Fruit fly (Drosophila melanogaster) whole organism, embryonic: ENCODE data around the gene CG4133.
A peak's percentile ranks its signal among the peaks of the same experiment; 100 is the strongest.

Source experiments
- Adf1 ChIP-seq: fragments of 200-800 bp; sonication (Bioruptor generic); IDR thresholded peaks from 2 replicates; pipeline ENCODE4 v1.3.6; 2022; ENCODE audit warnings: missing biosample characterization, missing genetic modification characterization
- CG11456 ChIP-seq: fragments of 200-800 bp; sonication (Bioruptor generic); IDR thresholded peaks from 3 replicates; pipeline ENCODE4 v1.3.6; 2022; ENCODE audit warnings: missing biosample characterization, missing genetic modification characterization
- CG11504 ChIP-seq: fragments of 200-800 bp; sonication (Bioruptor generic); optimal IDR thresholded peaks from 3 replicates; lab custom pipeline; 2019; ENCODE audit warnings: missing biosample characterization, mild to moderate bottlenecking, missing genetic modification characterization, moderate library complexity
- CG13296 ChIP-seq: fragments of 200-800 bp; sonication (Bioruptor generic); optimal IDR thresholded peaks from 3 replicates; lab custom pipeline; 2018; ENCODE audit warnings: missing biosample characterization, mild to moderate bottlenecking, missing genetic modification characterization
- CG14710 ChIP-seq: fragments of 200-800 bp; sonication (Bioruptor generic); optimal IDR thresholded peaks from 3 replicates; lab custom pipeline; 2019; ENCODE audit warnings: missing biosample characterization, mild to moderate bottlenecking, missing genetic modification characterization, moderate library complexity
- CG15696 ChIP-seq: fragments of 200-800 bp; sonication (Bioruptor generic); optimal IDR thresholded peaks from 2 replicates; lab custom pipeline; 2019; ENCODE audit warnings: missing biosample characterization, mild to moderate bottlenecking, missing genetic modification characterization, moderate library complexity
- CG1602 ChIP-seq: fragments of 200-800 bp; sonication (Bioruptor generic); optimal IDR thresholded peaks from 3 replicates; lab custom pipeline; 2016; ENCODE audit warnings: missing biosample characterization, missing genetic modification characterization
- CG1647 ChIP-seq: fragments of 200-800 bp; sonication (Bioruptor generic); optimal IDR thresholded peaks from 3 replicates; lab custom pipeline; 2016; ENCODE audit warnings: missing biosample characterization, missing genetic modification characterization
- CG17186 ChIP-seq: fragments of 200-800 bp; sonication (Bioruptor generic); optimal IDR thresholded peaks from 3 replicates; lab custom pipeline; 2017; ENCODE audit warnings: missing biosample characterization, missing genetic modification reagents, missing genetic modification characterization
- CG31224 ChIP-seq: fragments of 200-800 bp; sonication (Bioruptor generic); IDR thresholded peaks from 2 replicates; pipeline ENCODE4 v1.3.6; 2022; ENCODE audit warnings: missing biosample characterization, missing genetic modification characterization
- CG33557 ChIP-seq: fragments of 200-800 bp; sonication (Bioruptor generic); optimal IDR thresholded peaks from 2 replicates; lab custom pipeline; 2019; ENCODE audit warnings: missing biosample characterization, mild to moderate bottlenecking, missing genetic modification characterization, moderate library complexity
- CG4282 ChIP-seq: fragments of 200-800 bp; sonication (Bioruptor generic); optimal IDR thresholded peaks from 2 replicates; lab custom pipeline; 2016; ENCODE audit warnings: missing biosample characterization, missing genetic modification characterization
- CG4360 ChIP-seq: fragments of 200-800 bp; sonication (Bioruptor generic); IDR thresholded peaks from 2 replicates; pipeline ENCODE4 v1.3.6; 2022; ENCODE audit warnings: missing biosample characterization, missing genetic modification characterization
- CG6689 ChIP-seq: fragments of 200-800 bp; sonication (Bioruptor generic); IDR thresholded peaks from 2 replicates; pipeline ENCODE4 v1.3.6; 2022; ENCODE audit warnings: missing biosample characterization, missing genetic modification characterization
- CG7357 ChIP-seq: fragments of 200-800 bp; sonication (Bioruptor generic); IDR thresholded peaks from 3 replicates; pipeline ENCODE4 v1.3.6; 2022; ENCODE audit warnings: missing biosample characterization, missing genetic modification characterization
- CG8388 ChIP-seq: fragments of 200-800 bp; sonication (Bioruptor generic); optimal IDR thresholded peaks from 2 replicates; lab custom pipeline; 2019; ENCODE audit warnings: missing biosample characterization, mild to moderate bottlenecking, missing genetic modification characterization, moderate library complexity
- CG8924 ChIP-seq: fragments of 200-800 bp; optimal IDR thresholded peaks from 3 replicates; lab custom pipeline; 2019; ENCODE audit warnings: missing biosample characterization, mild to moderate bottlenecking, missing genetic modification characterization, moderate library complexity
- CG9437 ChIP-seq: fragments of 200-800 bp; sonication (Bioruptor generic); optimal IDR thresholded peaks from 2 replicates; lab custom pipeline; 2018; ENCODE audit warnings: missing biosample characterization, mild to moderate bottlenecking, missing genetic modification characterization
- Deaf1 ChIP-seq: fragments of 200-800 bp; optimal IDR thresholded peaks from 3 replicates; lab custom pipeline; 2019; ENCODE audit warnings: missing biosample characterization, mild to moderate bottlenecking, missing genetic modification characterization, moderate library complexity
- Dip3 ChIP-seq: fragments of 200-800 bp; sonication (Bioruptor generic); optimal IDR thresholded peaks from 3 replicates; lab custom pipeline; 2016; ENCODE audit warnings: missing biosample characterization, missing genetic modification characterization
- Dll ChIP-seq: fragments of 200-800 bp; sonication (Bioruptor generic); IDR thresholded peaks from 4 replicates; pipeline ENCODE4 v1.3.6; 2022; ENCODE audit warnings: missing biosample characterization, missing genetic modification characterization; ENCODE audit not compliant: partially characterized antibody
- Ets65A ChIP-seq: fragments of 200-800 bp; sonication (Bioruptor generic); peaks from one replicate; lab custom pipeline; 2016; ENCODE audit warnings: missing biosample characterization, missing genetic modification characterization
- Fer3 ChIP-seq: fragments of 200-800 bp; sonication (Bioruptor generic); optimal IDR thresholded peaks from 2 replicates; lab custom pipeline; 2018; ENCODE audit warnings: missing biosample characterization, mild to moderate bottlenecking, missing genetic modification characterization, moderate library complexity
- Hand ChIP-seq: fragments of 200-800 bp; sonication (Bioruptor generic); optimal IDR thresholded peaks from 2 replicates; lab custom pipeline; 2017; ENCODE audit warnings: mild to moderate bottlenecking, missing biosample characterization, missing genetic modification reagents, missing genetic modification characterization
- HmgZ ChIP-seq: fragments of 200-800 bp; sonication (Bioruptor generic); optimal IDR thresholded peaks from 2 replicates; lab custom pipeline; 2018; ENCODE audit warnings: missing biosample characterization, mild to moderate bottlenecking, missing genetic modification characterization
- Kr ChIP-seq: fragments of 200-800 bp; sonication (Bioruptor generic); optimal IDR thresholded peaks from 2 replicates; lab custom pipeline; 2017; ENCODE audit warnings: missing biosample characterization, mild to moderate bottlenecking, missing genetic modification characterization
- YL-1 ChIP-seq: fragments of 200-800 bp; sonication (Bioruptor generic); optimal IDR thresholded peaks from 3 replicates; lab custom pipeline; 2017; ENCODE audit warnings: missing biosample characterization, mild to moderate bottlenecking, missing genetic modification characterization
- ab ChIP-seq: fragments of 200-800 bp; sonication (Bioruptor generic); optimal IDR thresholded peaks from 2 replicates; lab custom pipeline; 2016; ENCODE audit warnings: missing biosample characterization, missing genetic modification characterization
- abd-A ChIP-seq: fragments of 200-800 bp; sonication (Bioruptor generic); optimal IDR thresholded peaks from 3 replicates; lab custom pipeline; 2019; ENCODE audit warnings: missing biosample characterization, mild to moderate bottlenecking, missing genetic modification characterization, moderate library complexity
- ash1 ChIP-seq: fragments of 200-800 bp; sonication (Bioruptor generic); optimal IDR thresholded peaks from 2 replicates; lab custom pipeline; 2018; ENCODE audit warnings: missing biosample characterization, mild to moderate bottlenecking, missing genetic modification characterization
- chm ChIP-seq: fragments of 200-800 bp; sonication (Bioruptor generic); IDR thresholded peaks from 2 replicates; pipeline ENCODE4 v1.3.6; 2022; ENCODE audit warnings: missing biosample characterization, missing genetic modification characterization
- crp ChIP-seq, 2 experiments: fragments of 200-800 bp; sonication (Bioruptor generic); optimal IDR thresholded peaks; 2 replicates in 1 of 2; 3 replicates in 1 of 2; lab custom pipeline; 2017; ENCODE audit warnings: missing biosample characterization in 2 of 2, missing genetic modification characterization in 2 of 2, mild to moderate bottlenecking in 1 of 2, moderate library complexity in 1 of 2
- en ChIP-seq: fragments of 200-800 bp; sonication (Bioruptor generic); optimal IDR thresholded peaks from 2 replicates; lab custom pipeline; 2016; ENCODE audit warnings: missing biosample characterization, missing genetic modification characterization
- fru ChIP-seq: fragments of >200 bp; optimal IDR thresholded peaks from 2 replicates; lab custom pipeline; 2017
- fu2 ChIP-seq: fragments of 200-800 bp; sonication (Bioruptor generic); optimal IDR thresholded peaks from 2 replicates; lab custom pipeline; 2016; ENCODE audit warnings: missing biosample characterization, missing genetic modification characterization
- gem ChIP-seq: fragments of 200-800 bp; sonication (Bioruptor generic); optimal IDR thresholded peaks from 2 replicates; lab custom pipeline; 2019; ENCODE audit warnings: missing biosample characterization, mild to moderate bottlenecking, missing genetic modification characterization, moderate library complexity
- gsb-n ChIP-seq: fragments of 200-800 bp; sonication (Bioruptor generic); optimal IDR thresholded peaks from 3 replicates; lab custom pipeline; 2018; ENCODE audit warnings: missing biosample characterization, mild to moderate bottlenecking, missing genetic modification characterization
- knrl ChIP-seq: fragments of 200-800 bp; sonication (Bioruptor generic); IDR thresholded peaks from 3 replicates; pipeline ENCODE4 v1.3.6; 2022; ENCODE audit warnings: missing biosample characterization, missing genetic modification characterization; ENCODE audit not compliant: partially characterized antibody
- lmd ChIP-seq: fragments of 200-800 bp; sonication (Bioruptor generic); IDR thresholded peaks from 2 replicates; pipeline ENCODE4 v1.3.6; 2022; ENCODE audit warnings: missing biosample characterization, missing genetic modification characterization
- maf-S ChIP-seq: fragments of 200-800 bp; sonication (Bioruptor generic); optimal IDR thresholded peaks from 2 replicates; lab custom pipeline; 2016; ENCODE audit warnings: missing biosample characterization, missing genetic modification characterization
- mam ChIP-seq: fragments of 200-800 bp; sonication (Bioruptor generic); optimal IDR thresholded peaks from 3 replicates; lab custom pipeline; 2016; ENCODE audit warnings: missing biosample characterization, missing genetic modification characterization
- p53 ChIP-seq: fragments of 200-800 bp; sonication (Bioruptor generic); optimal IDR thresholded peaks from 2 replicates; lab custom pipeline; 2016; ENCODE audit warnings: missing biosample characterization, missing genetic modification characterization
- pan ChIP-seq, 4 experiments: fragments of >200 bp in 3 of 4; fragments of 200-800 bp in 1 of 4; sonication (Bioruptor generic) in 1 of 4; optimal IDR thresholded peaks in 3 of 4; IDR thresholded peaks in 1 of 4; 2 replicates each; pipeline versions ENCODE4 v1.3.6 to Lab custom; 2017 to 2022; ENCODE audit warnings: missing biosample characterization in 2 of 4, missing genetic modification characterization in 2 of 4, mixed read lengths in 1 of 4
- slp2 ChIP-seq: fragments of 200-800 bp; sonication (Bioruptor generic); optimal IDR thresholded peaks from 2 replicates; lab custom pipeline; 2016; ENCODE audit warnings: missing biosample characterization, missing genetic modification characterization
- tap ChIP-seq: fragments of 200-800 bp; optimal IDR thresholded peaks from 3 replicates; lab custom pipeline; 2019; ENCODE audit warnings: missing biosample characterization, mild to moderate bottlenecking, missing genetic modification characterization, moderate library complexity
- tin ChIP-seq: fragments of 200-800 bp; sonication (Bioruptor generic); optimal IDR thresholded peaks from 3 replicates; lab custom pipeline; 2016; ENCODE audit warnings: missing biosample characterization, missing genetic modification characterization
- unc-4 ChIP-seq: fragments of 200-800 bp; sonication (Bioruptor generic); IDR thresholded peaks from 2 replicates; pipeline ENCODE4 v1.3.6; 2022; ENCODE audit warnings: missing biosample characterization, missing genetic modification characterization; ENCODE audit not compliant: partially characterized antibody
- usp ChIP-seq: fragments of >200 bp; optimal IDR thresholded peaks from 2 replicates; lab custom pipeline; 2017; ENCODE audit warnings: missing biosample characterization, missing genetic modification characterization
- vvl ChIP-seq: fragments of 200-800 bp; sonication (Bioruptor generic); IDR thresholded peaks from 2 replicates; pipeline ENCODE4 v1.3.6; 2022; ENCODE audit warnings: missing biosample characterization, missing genetic modification characterization

Gene CG4133

DNA sequence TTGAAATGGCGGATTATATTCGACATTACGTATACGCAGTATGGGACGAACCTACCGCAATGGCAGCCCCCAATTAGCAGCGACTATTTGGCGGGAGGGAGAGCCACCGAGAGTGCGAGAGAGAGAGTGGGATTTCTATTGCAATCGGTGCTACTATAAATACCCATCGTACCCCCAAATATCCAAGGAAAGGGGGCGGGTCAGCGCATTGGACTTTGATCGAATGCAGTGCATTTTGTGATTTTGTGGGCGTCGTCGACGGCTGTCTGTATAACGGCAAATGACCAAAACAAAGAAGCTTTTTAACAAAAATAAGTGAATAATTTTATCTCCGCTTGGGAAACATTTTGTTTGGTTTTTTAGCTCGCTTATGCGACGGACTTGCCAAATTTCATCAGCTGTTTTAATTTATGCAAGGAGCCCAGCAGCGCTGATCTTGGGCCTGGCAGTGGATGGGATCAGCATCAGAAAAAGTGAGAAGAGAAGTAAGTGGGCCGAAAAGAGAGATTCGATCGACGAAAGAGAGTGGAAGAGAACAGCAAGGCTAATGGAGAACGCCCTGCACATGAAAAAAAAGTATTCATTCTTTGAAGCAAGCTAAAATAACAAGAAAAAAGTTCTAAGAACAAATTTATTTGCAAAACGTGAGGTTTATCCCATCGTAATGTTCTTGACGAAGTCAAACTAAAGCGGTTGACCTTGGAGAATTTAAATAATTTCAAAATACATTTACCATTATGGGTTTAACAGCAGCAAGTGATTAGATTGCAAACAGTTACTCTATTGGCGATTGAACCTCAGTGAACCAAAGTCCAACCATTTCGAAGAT, 32.6 kb downstream of the CG4133 start (continued):
- TF ChIP-seq p53 (GFP tag; lab: Kevin White, UChicago) (no peak), usp (GFP tag; lab: Kevin White, UChicago) (no peak), Hand (GFP tag; lab: Kevin White, UChicago) (no peak), CG8388 (GFP tag; lab: Kevin White, UChicago) (no peak), lmd (GFP tag; lab: Robert Waterston, UW) (peak; percentile 45; the same call in 1 of the 2 replicates), CG31224 (GFP tag; lab: Robert Waterston, UW) (no peak), CG8924 (tag; lab: Kevin White, UChicago) (peak; percentile 38), tap (no peak), knrl (no peak), CG1602 (peak; percentile 1), Ets65A (peak; percentile 54), CG7357 (GFP tag; lab: Robert Waterston, UW) (no peak), fru (lab: Kevin White, UChicago) (no peak), maf-S (no peak), mam (GFP tag; lab: Kevin White, UChicago) (no peak), CG33557 (GFP tag; lab: Kevin White, UChicago) (no peak), HmgZ (tag; lab: Kevin White, UChicago) (no peak), Dip3 (GFP tag; lab: Kevin White, UChicago) (no peak), pan (optimal IDR thresholded peaks at IDR 0.05; lab: Kevin White, UChicago) (no peak), pan (GFP tag; optimal IDR thresholded peaks at IDR 0.05 in 1 of 2, IDR thresholded peaks at IDR 0.05 in 1 of 2) (no peak), en (GFP tag; lab: Kevin White, UChicago) (peak; percentile 1), Adf1 (GFP tag; lab: Robert Waterston, UW) (no peak), gsb-n (no peak), unc-4 (no peak), CG11504 (peak; percentile 60), vvl (GFP tag; lab: Robert Waterston, UW) (no peak), fu2 (GFP tag; lab: Kevin White, UChicago) (no peak), gem (tag; lab: Kevin White, UChicago) (peak; percentile 66), CG14710 (tag; lab: Kevin White, UChicago) (peak; percentile 6), Dll (GFP tag; lab: Robert Waterston, UW) (no peak), ab (no peak), Fer3 (tag; lab: Kevin White, UChicago) (peak; percentile 17), CG6689 (GFP tag; lab: Robert Waterston, UW) (0 out of 2 replicates have a peak, but pooled peaks have one; percentile 6), slp2 (GFP tag; lab: Kevin White, UChicago) (peak; percentile 9), crp (GFP tag; optimal IDR thresholded peaks at IDR 0.05; lab: Kevin White, UChicago) (no peak), CG4282 (no peak), tin (GFP tag; lab: Kevin White, UChicago) (peak; percentile 1), abd-A (tag; lab: Kevin White, UChicago) (no peak), ash1 (no peak), CG1647 (GFP tag; lab: Kevin White, UChicago) (no peak), CG15696 (tag; lab: Kevin White, UChicago) (no peak), CG9437 (GFP tag; lab: Kevin White, UChicago) (peak; percentile 16), Deaf1 (tag; lab: Kevin White, UChicago) (no peak), YL-1 (GFP tag; lab: Kevin White, UChicago) (no peak), Kr (GFP tag; lab: Kevin White, UChicago) (no peak), CG17186 (no peak), CG4360 (GFP tag; lab: Robert Waterston, UW) (no peak), CG11456 (GFP tag; lab: Robert Waterston, UW) (0 out of 3 replicates have a peak, but pooled peaks have one; percentile 63), CG13296 (peak; percentile 42), chm (GFP tag; lab: Robert Waterston, UW) (no peak)
